Fruit fly (Drosophila melanogaster) whole organism, wandering third instar larva: ENCODE data around the gene CG43391.

ENCODE experiments used
- Abd-B ChIP-seq: fragments of >200 bp; optimal IDR thresholded peaks from 2 replicates; lab custom pipeline; 2017; ENCODE audit warnings: missing biosample characterization, missing genetic modification characterization
- CG9705 ChIP-seq: fragments of 200-800 bp; sonication (Bioruptor generic); optimal IDR thresholded peaks from 2 replicates; lab custom pipeline; 2018; ENCODE audit warnings: missing biosample characterization, mild to moderate bottlenecking, missing genetic modification characterization
- CrebA ChIP-seq: fragments of 200-800 bp; sonication (Bioruptor generic); optimal IDR thresholded peaks from 2 replicates; lab custom pipeline; 2016; ENCODE audit warnings: missing biosample characterization, mild to moderate bottlenecking, missing genetic modification characterization, borderline replicate concordance
- Dfd ChIP-seq: fragments of >200 bp; optimal IDR thresholded peaks from 2 replicates; lab custom pipeline; 2017; ENCODE audit warnings: missing biosample characterization, missing genetic modification characterization
- GATAd ChIP-seq: sonication (Bioruptor generic); optimal IDR thresholded peaks from 2 replicates; lab custom pipeline; 2016; ENCODE audit warnings: missing biosample characterization, missing genetic modification characterization
- Hnf4 ChIP-seq: fragments of 200-800 bp; sonication (Bioruptor generic); optimal IDR thresholded peaks from 2 replicates; lab custom pipeline; 2016; ENCODE audit warnings: missing biosample characterization, mild to moderate bottlenecking, missing genetic modification characterization
- Hr78 ChIP-seq: fragments of >200 bp; optimal IDR thresholded peaks from 2 replicates; lab custom pipeline; 2017; ENCODE audit warnings: missing biosample characterization, missing genetic modification characterization
- Hr83 ChIP-seq: fragments of 200-300 bp; sonication (Bioruptor generic); optimal IDR thresholded peaks from 2 replicates; lab custom pipeline; 2016; ENCODE audit warnings: missing biosample characterization, mild to moderate bottlenecking, missing genetic modification characterization, moderate library complexity; ENCODE audit not compliant: poor library complexity, severe bottlenecking
- Myc ChIP-seq: fragments of >200 bp; optimal IDR thresholded peaks from 2 replicates; lab custom pipeline; 2017
- OdsH ChIP-seq: fragments of 200-800 bp; sonication (Bioruptor generic); optimal IDR thresholded peaks from 2 replicates; lab custom pipeline; 2016; ENCODE audit warnings: missing biosample characterization, mild to moderate bottlenecking, missing genetic modification characterization
- Rel ChIP-seq, 2 experiments: fragments of 200-800 bp; sonication (Bioruptor generic) in 1 of 2; optimal IDR thresholded peaks; 2 replicates in 1 of 2; 3 replicates in 1 of 2; lab custom pipeline; 2016 to 2019; ENCODE audit warnings: mild to moderate bottlenecking in 2 of 2, missing biosample characterization in 2 of 2, missing genetic modification characterization in 2 of 2, moderate library complexity in 1 of 2
- Vsx2 ChIP-seq: fragments of 200-300, 225-300 bp; sonication (Bioruptor generic); optimal IDR thresholded peaks from 2 replicates; lab custom pipeline; 2018; ENCODE audit warnings: missing biosample characterization, missing genetic modification characterization; ENCODE audit not compliant: partially characterized antibody
- br ChIP-seq: fragments of 200-800 bp; sonication (Bioruptor generic); optimal IDR thresholded peaks from 2 replicates; lab custom pipeline; 2016; ENCODE audit warnings: missing biosample characterization, missing genetic modification characterization
- dl ChIP-seq, 2 experiments: fragments of 175-275, 200-275 bp in 1 of 2; fragments of 200-275 bp in 1 of 2; sonication (Bioruptor generic); optimal IDR thresholded peaks; lab custom pipeline; 2018; ENCODE audit warnings: mild to moderate bottlenecking in 2 of 2, missing biosample characterization in 2 of 2, missing genetic modification characterization in 2 of 2, moderate library complexity in 2 of 2; ENCODE audit not compliant: partially characterized antibody in 2 of 2, insufficient read depth in 1 of 2
- dmrt93B ChIP-seq: fragments of 200-800 bp; sonication (Bioruptor generic); optimal IDR thresholded peaks from 2 replicates; lab custom pipeline; 2018; ENCODE audit warnings: missing biosample characterization, mild to moderate bottlenecking, missing genetic modification characterization
- dsf ChIP-seq: sonication (Bioruptor generic); optimal IDR thresholded peaks from 2 replicates; lab custom pipeline; 2016; ENCODE audit warnings: missing biosample characterization, missing genetic modification characterization, borderline replicate concordance
- ey ChIP-seq: fragments of 200-800 bp; sonication (Bioruptor generic); optimal IDR thresholded peaks from 2 replicates; lab custom pipeline; 2016; ENCODE audit warnings: missing biosample characterization, missing genetic modification characterization
- foxo ChIP-seq, 2 experiments: fragments of 200-800 bp; sonication (Bioruptor generic); optimal IDR thresholded peaks; 2 replicates in 1 of 2; 3 replicates in 1 of 2; lab custom pipeline; 2016 to 2017; ENCODE audit warnings: missing biosample characterization in 2 of 2, missing genetic modification characterization in 2 of 2
- fru ChIP-seq: fragments of 200-800 bp; sonication (Bioruptor generic); optimal IDR thresholded peaks from 3 replicates; lab custom pipeline; 2016; ENCODE audit warnings: missing biosample characterization, mild to moderate bottlenecking, missing genetic modification characterization
- h ChIP-seq: fragments of 200-800 bp; sonication (Bioruptor generic); optimal IDR thresholded peaks from 3 replicates; lab custom pipeline; 2016; ENCODE audit warnings: missing biosample characterization, mild to moderate bottlenecking, missing genetic modification characterization
- jim ChIP-seq: fragments of 175-275, 200-325 bp; sonication (Bioruptor generic); optimal IDR thresholded peaks from 2 replicates; lab custom pipeline; 2016; ENCODE audit warnings: missing biosample characterization, mild to moderate bottlenecking, missing genetic modification characterization
- lola ChIP-seq: fragments of >200 bp; optimal IDR thresholded peaks from 2 replicates; lab custom pipeline; 2017; ENCODE audit warnings: missing biosample characterization, missing genetic modification characterization
- psq ChIP-seq: fragments of 200-800 bp; sonication (Bioruptor generic); optimal IDR thresholded peaks from 3 replicates; lab custom pipeline; 2017; ENCODE audit warnings: missing biosample characterization, mild to moderate bottlenecking, missing genetic modification characterization, moderate library complexity
- rgr ChIP-seq: fragments of 200-800 bp; sonication (Bioruptor generic); optimal IDR thresholded peaks from 3 replicates; lab custom pipeline; 2016; ENCODE audit warnings: missing biosample characterization, mild to moderate bottlenecking, missing genetic modification characterization
- sv ChIP-seq: fragments of 200-800 bp; sonication (Bioruptor generic); optimal IDR thresholded peaks from 3 replicates; lab custom pipeline; 2016; ENCODE audit warnings: missing biosample characterization, missing genetic modification characterization
- tai ChIP-seq: sonication (Bioruptor generic); optimal IDR thresholded peaks from 2 replicates; lab custom pipeline; 2016; ENCODE audit warnings: missing biosample characterization, missing genetic modification characterization
- usp ChIP-seq: fragments of >200 bp; optimal IDR thresholded peaks from 2 replicates; lab custom pipeline; 2017; ENCODE audit warnings: missing biosample characterization, missing genetic modification characterization
- woc ChIP-seq: sonication (Bioruptor generic); optimal IDR thresholded peaks from 2 replicates; lab custom pipeline; 2016; ENCODE audit warnings: missing biosample characterization, mild to moderate bottlenecking, missing genetic modification characterization

The CG43391 gene

DNA sequence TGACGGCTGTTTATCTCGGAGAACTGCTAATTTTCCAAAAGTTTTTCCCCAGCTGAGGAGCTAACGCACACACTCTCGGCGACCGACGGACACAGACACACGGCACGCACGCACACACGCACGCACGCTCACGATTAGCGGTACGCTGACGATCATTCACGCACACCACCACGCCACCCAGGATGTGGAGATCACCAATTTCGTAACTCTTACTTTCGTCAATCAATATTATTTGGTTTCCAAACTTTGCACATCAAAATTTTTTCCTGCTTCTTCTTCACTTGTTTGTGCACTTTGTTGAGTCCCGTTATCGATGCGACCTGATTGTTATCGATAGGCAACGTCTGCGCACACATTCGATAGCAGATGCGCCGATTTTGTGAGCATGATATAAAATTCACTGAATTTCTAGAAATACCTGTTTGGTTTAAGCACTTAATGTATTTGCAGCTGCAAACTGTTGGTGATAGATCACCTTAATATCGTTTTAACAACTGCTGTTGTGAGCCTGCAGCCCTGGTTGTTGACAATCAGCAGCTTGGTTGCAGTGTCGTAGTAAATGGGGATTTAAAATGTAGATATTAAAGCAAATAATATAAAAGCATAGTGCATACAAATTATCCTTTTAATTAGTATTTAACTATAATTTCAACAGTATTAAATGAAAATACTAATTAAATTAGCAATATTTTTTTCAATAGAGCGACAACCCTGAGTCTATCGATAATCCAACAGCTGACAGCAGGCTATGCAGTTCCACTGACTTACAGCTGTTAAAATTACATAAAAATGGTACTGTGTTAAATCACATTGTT is 18.7 kb downstream of the CG43391 start, which contains the start of the genes CG7394 and Mob2 (continued):
- TF ChIP-seq tai (GFP tag; lab: Kevin White, UChicago), result peak; percentile 95
- peak; percentile 91 for TF ChIP-seq dsf (GFP tag; lab: Kevin White, UChicago)
- TF ChIP-seq br (GFP tag; lab: Kevin White, UChicago), result peak; percentile 84
- no peak for TF ChIP-seq dl (GFP tag; optimal IDR thresholded peaks at IDR 0.05; lab: Kevin White, UChicago; ENCODE audit: insufficient read depth in 1 of 2, partially characterized antibody in 2 of 2)
- TF ChIP-seq Hr78 (GFP tag; lab: Kevin White, UChicago), result no peak
- TF ChIP-seq Hr83 (GFP tag; lab: Kevin White, UChicago), result peak; percentile 43
- no peak for TF ChIP-seq jim (GFP tag; lab: Kevin White, UChicago)
- peak; percentile 23 to 92 for TF ChIP-seq foxo (GFP tag; optimal IDR thresholded peaks at IDR 0.05; lab: Kevin White, UChicago)

DNA sequence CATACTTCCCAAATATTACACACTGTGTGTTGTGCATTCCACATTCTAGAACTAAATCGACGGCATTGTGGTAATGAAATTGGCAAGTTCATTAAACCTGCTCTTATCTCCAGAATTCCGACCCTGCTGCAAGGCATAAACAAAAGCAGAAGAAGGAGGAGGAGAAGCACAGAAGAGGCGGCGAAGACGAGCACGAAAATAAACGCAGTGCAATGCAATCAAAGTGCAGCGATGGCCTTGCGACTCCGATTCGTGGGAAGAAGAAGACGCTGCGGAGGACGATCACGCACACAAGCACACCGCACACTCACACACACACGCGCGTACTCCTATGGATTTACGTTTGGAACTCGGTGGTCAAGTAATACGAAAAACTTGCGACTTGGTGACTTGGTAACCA is 19.9 kb downstream of the CG43391 start:
- no peak for TF ChIP-seq Dfd (GFP tag; lab: Kevin White, UChicago)
- no peak for TF ChIP-seq Hnf4 (GFP tag; lab: Kevin White, UChicago)
- no peak for TF ChIP-seq usp (GFP tag; lab: Kevin White, UChicago)
- peak; percentile 89 for TF ChIP-seq psq (GFP tag; lab: Kevin White, UChicago)
- TF ChIP-seq Abd-B (GFP tag; lab: Kevin White, UChicago), result no peak
- TF ChIP-seq rgr (GFP tag; lab: Kevin White, UChicago), result no peak
- TF ChIP-seq dl (GFP tag; optimal IDR thresholded peaks at IDR 0.05; lab: Kevin White, UChicago; ENCODE audit: insufficient read depth in 1 of 2, partially characterized antibody in 2 of 2), result no peak
- no peak for TF ChIP-seq lola (GFP tag; lab: Kevin White, UChicago)
- no peak for TF ChIP-seq dmrt93B (GFP tag; lab: Kevin White, UChicago)
- TF ChIP-seq Rel (GFP tag; optimal IDR thresholded peaks at IDR 0.05; lab: Kevin White, UChicago), result no peak
- peak; percentile 53 for TF ChIP-seq Rel (tag; optimal IDR thresholded peaks at IDR 0.05; lab: Kevin White, UChicago)

DNA sequence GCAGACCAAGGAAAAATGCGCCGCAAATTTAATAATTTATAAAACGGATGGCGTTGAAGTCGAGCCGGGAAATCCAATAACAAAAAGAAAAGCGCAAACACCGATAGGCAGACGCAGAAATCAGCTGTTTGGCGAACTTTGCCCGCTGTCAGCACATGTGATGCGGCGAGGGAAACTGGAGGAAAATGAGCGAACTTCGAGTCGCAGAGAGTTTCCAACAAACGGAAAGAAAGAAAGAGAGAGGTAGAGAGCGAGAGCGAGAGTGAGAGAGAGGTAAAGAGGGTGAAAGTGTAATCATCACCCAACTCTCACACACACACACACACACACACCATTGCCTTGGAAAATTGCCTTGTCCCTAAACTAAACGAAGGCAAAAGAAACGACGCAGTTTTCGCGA is 23.6 kb downstream of the CG43391 start:
- TF ChIP-seq h, result no peak
- no peak for TF ChIP-seq foxo (GFP tag; optimal IDR thresholded peaks at IDR 0.05; lab: Kevin White, UChicago)
- TF ChIP-seq usp (GFP tag; lab: Kevin White, UChicago), result no peak
- TF ChIP-seq Hr78 (GFP tag; lab: Kevin White, UChicago), result no peak
- TF ChIP-seq jim (GFP tag; lab: Kevin White, UChicago), result no peak
- no peak for TF ChIP-seq CrebA
- no peak for TF ChIP-seq GATAd (GFP tag; lab: Kevin White, UChicago)
- TF ChIP-seq woc (GFP tag; lab: Kevin White, UChicago), result no peak
- no peak for TF ChIP-seq fru (GFP tag; lab: Kevin White, UChicago)
- no peak for TF ChIP-seq Dfd (GFP tag; lab: Kevin White, UChicago)
- TF ChIP-seq sv (GFP tag; lab: Kevin White, UChicago), result no peak
- TF ChIP-seq ey (GFP tag; lab: Kevin White, UChicago), result no peak
- no peak for TF ChIP-seq dl (GFP tag; optimal IDR thresholded peaks at IDR 0.05; lab: Kevin White, UChicago; ENCODE audit: insufficient read depth in 1 of 2, partially characterized antibody in 2 of 2)
- no peak for TF ChIP-seq Vsx2 (GFP tag; lab: Kevin White, UChicago)

DNA sequence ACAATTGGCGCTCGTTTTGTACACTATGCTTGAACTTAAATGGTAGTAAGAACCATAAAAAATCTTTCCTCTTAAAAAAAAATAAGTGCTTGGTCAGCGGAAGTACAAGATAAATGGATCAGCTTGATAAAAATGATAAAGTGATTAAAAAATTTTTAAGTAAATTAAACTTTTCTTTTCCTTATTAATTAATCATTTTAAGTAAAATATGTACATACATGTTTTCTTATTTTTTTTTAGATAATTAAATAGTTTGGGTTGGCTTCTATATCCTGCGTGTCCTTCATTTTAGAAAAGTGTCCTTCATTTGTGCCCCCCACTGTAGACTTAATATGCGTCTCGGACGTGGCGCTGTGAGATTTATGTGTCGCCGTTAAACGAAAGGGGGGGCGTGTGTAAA is 24.2 kb downstream of the CG43391 start:
- peak; percentile 15 for TF ChIP-seq fru (GFP tag; lab: Kevin White, UChicago)
- no peak for TF ChIP-seq Hr83 (GFP tag; lab: Kevin White, UChicago)
- peak; percentile 17 for TF ChIP-seq sv (GFP tag; lab: Kevin White, UChicago)
- no peak for TF ChIP-seq Myc (lab: Kevin White, UChicago)
- TF ChIP-seq, all 38 proteins: peak for 2

DNA sequence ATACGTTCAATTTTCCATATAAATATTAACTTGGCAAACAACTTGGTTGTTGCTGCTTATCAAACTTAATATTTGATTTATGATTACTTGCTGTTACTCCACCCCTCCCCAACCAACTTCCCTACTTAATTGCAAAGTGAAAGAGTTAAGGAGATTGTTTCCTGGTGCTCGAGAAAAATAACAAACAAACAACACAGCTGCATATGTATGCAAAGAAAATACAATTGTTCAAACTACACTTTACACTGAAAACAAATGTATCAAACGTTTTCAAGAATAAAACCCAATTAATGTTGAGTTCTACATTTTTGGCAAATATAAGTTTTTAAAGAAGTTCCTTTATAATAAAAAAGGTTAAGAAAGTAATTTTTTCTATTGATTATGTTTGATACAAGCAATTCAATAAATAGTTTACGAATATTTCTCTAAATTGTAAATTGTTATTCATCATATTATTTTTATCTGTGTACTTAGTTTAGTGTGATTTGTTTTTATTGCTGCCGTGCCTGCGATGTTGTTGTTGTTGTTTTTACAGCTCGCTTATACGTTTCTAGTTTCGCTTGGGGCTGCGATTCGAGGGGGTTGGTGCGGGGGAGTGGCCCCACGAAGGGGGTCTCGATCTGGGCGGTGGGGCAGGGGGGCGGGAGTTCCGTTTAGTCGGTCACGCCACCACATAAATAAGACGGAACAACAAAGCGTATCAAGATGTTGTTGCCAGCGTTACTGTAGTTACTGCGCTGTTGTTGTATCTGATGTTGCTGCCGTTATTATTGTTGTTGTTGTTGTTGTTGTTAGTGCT is 25.0 kb downstream of the CG43391 start:
- TF ChIP-seq CG9705 (GFP tag; lab: Kevin White, UChicago), result no peak
- peak; percentile 57 for TF ChIP-seq sv (GFP tag; lab: Kevin White, UChicago)
- TF ChIP-seq Dfd (GFP tag; lab: Kevin White, UChicago), result peak; percentile 89
- TF ChIP-seq lola (GFP tag; lab: Kevin White, UChicago), result no peak
- TF ChIP-seq OdsH (GFP tag; lab: Kevin White, UChicago), result no peak
- no peak for TF ChIP-seq GATAd (GFP tag; lab: Kevin White, UChicago)
- TF ChIP-seq br (GFP tag; lab: Kevin White, UChicago), result no peak
